Worm (Caenorhabditis elegans): ENCODE data around the gene egl-10.

- no peak for TF ChIP-seq W03F9.2 (tag; optimal IDR thresholded peaks at IDR 0.05)
- no peak for TF ChIP-seq dao-5 (tag; optimal IDR thresholded peaks at IDR 0.05)
- no peak for TF ChIP-seq him-1 (tag; optimal IDR thresholded peaks at IDR 0.05)
Observed at ce11 chrV:12410416-12411001, 52.3 kb downstream of the egl-10 start, which contains the start of gene hrg-2.

Measured in whole organism, L4/young adult.